Worm (Caenorhabditis elegans) whole organism, L1 larva: ENCODE results near the gene nas-22.

ENCODE experiments used
- C04F5.9 ChIP-seq: sonication (generic microtip); optimal IDR thresholded peaks from 2 replicates; lab custom pipeline; 2016; ENCODE audit warnings: missing genetic modification characterization, missing compliant biosample characterization
- ama-1 ChIP-seq: fragments of 150-350 bp; optimal IDR thresholded peaks from 2 replicates; lab custom pipeline; 2014
- blmp-1 ChIP-seq: fragments of 150-350 bp; optimal IDR thresholded peaks from 2 replicates; lab custom pipeline; 2014; ENCODE audit warnings: missing biosample characterization, missing genetic modification characterization
- ceh-63 ChIP-seq: fragments of 200-800 bp; sonication (Bioruptor generic); optimal IDR thresholded peaks from 2 replicates; lab custom pipeline; 2018; ENCODE audit warnings: mild to moderate bottlenecking, missing genetic modification characterization, missing compliant biosample characterization
- ceh-8 ChIP-seq: fragments of 200-800 bp; sonication (Bioruptor generic); optimal IDR thresholded peaks from 2 replicates; lab custom pipeline; 2018; ENCODE audit warnings: mild to moderate bottlenecking, missing genetic modification characterization, moderate library complexity, missing compliant biosample characterization
- ceh-82 ChIP-seq, 3 experiments: fragments of 150-350 bp in 1 of 3; sonication (generic microtip) in 2 of 3; optimal IDR thresholded peaks; 2 replicates each; lab custom pipeline; 2014 to 2017; ENCODE audit warnings: missing biosample characterization in 3 of 3, missing genetic modification characterization in 3 of 3
- ceh-88 ChIP-seq: fragments of 200-800 bp; sonication (Bioruptor generic); IDR thresholded peaks from 2 replicates; pipeline ENCODE4 v1.3.6; 2022; ENCODE audit warnings: missing genetic modification characterization, missing compliant biosample characterization
- ceh-90 ChIP-seq: sonication (generic microtip); optimal IDR thresholded peaks from 2 replicates; lab custom pipeline; 2016; ENCODE audit warnings: missing genetic modification characterization, missing compliant biosample characterization
- egl-13 ChIP-seq: sonication (generic microtip); optimal IDR thresholded peaks from 2 replicates; lab custom pipeline; 2016; ENCODE audit warnings: missing genotype, missing genetic modification reagents, missing genetic modification characterization, missing compliant biosample characterization
- ets-5 ChIP-seq: fragments of 200-800 bp; sonication (Bioruptor generic); IDR thresholded peaks from 2 replicates; pipeline ENCODE4 v1.3.6; 2022; ENCODE audit warnings: missing genetic modification characterization, missing compliant biosample characterization
- fkh-4 ChIP-seq: sonication (generic microtip); optimal IDR thresholded peaks from 2 replicates; lab custom pipeline; 2016; ENCODE audit warnings: missing compliant biosample characterization, missing genetic modification characterization, borderline replicate concordance
- fkh-8 ChIP-seq: sonication (generic microtip); optimal IDR thresholded peaks from 2 replicates; lab custom pipeline; 2016; ENCODE audit warnings: mild to moderate bottlenecking, missing genetic modification characterization, missing compliant biosample characterization
- fos-1 ChIP-seq: fragments of 150-350 bp; optimal IDR thresholded peaks from 2 replicates; lab custom pipeline; 2014; ENCODE audit warnings: missing biosample characterization, missing genetic modification characterization
- hlh-4 ChIP-seq: sonication (generic microtip); optimal IDR thresholded peaks from 2 replicates; lab custom pipeline; 2016; ENCODE audit warnings: mild to moderate bottlenecking, missing genetic modification characterization, missing compliant biosample characterization
- hpl-2 ChIP-seq: fragments of 150-350 bp; optimal IDR thresholded peaks from 2 replicates; lab custom pipeline; 2014; ENCODE audit warnings: missing biosample characterization, missing genetic modification reagents, missing genetic modification characterization
- jun-1 ChIP-seq: fragments of 150-350 bp; optimal IDR thresholded peaks from 2 replicates; lab custom pipeline; 2014; ENCODE audit warnings: missing biosample characterization, missing genetic modification reagents, missing genetic modification characterization
- lin-13 ChIP-seq: fragments of 150-350 bp; optimal IDR thresholded peaks from 2 replicates; lab custom pipeline; 2014; ENCODE audit warnings: missing biosample characterization, missing genetic modification reagents, missing genetic modification characterization
- lin-35 ChIP-seq, 2 experiments: fragments of 150-350 bp; optimal IDR thresholded peaks; 2 replicates each; lab custom pipeline; 2014; ENCODE audit warnings: missing biosample characterization in 2 of 2, missing genetic modification characterization in 2 of 2, missing genetic modification reagents in 2 of 2
- lin-39 ChIP-seq: fragments of 150-350 bp; optimal IDR thresholded peaks from 2 replicates; lab custom pipeline; 2014; ENCODE audit warnings: missing biosample characterization, missing genetic modification reagents, missing genetic modification characterization
- lsy-2 ChIP-seq, 2 experiments: fragments of 150-350 bp; optimal IDR thresholded peaks; 2 replicates each; lab custom pipeline; 2014; ENCODE audit warnings: missing biosample characterization in 2 of 2, missing genetic modification characterization in 2 of 2
- mab-9 ChIP-seq: fragments of 200-800 bp; sonication (Bioruptor generic); IDR thresholded peaks from 2 replicates; pipeline ENCODE4 v1.3.6; 2022; ENCODE audit warnings: missing genetic modification reagents, missing genetic modification characterization, missing compliant biosample characterization
- mdl-1 ChIP-seq, 2 experiments: fragments of 150-350 bp; optimal IDR thresholded peaks; 2 replicates each; lab custom pipeline; 2014 to 2017; ENCODE audit warnings: missing biosample characterization in 2 of 2, missing genetic modification characterization in 2 of 2, inconsistent platforms in 1 of 2
- mef-2 ChIP-seq: fragments of 150-350 bp; optimal IDR thresholded peaks from 2 replicates; lab custom pipeline; 2014; ENCODE audit warnings: missing biosample characterization, missing genetic modification characterization
- mep-1 ChIP-seq: fragments of 150-350 bp; optimal IDR thresholded peaks from 2 replicates; lab custom pipeline; 2014; ENCODE audit warnings: missing biosample characterization, missing genetic modification characterization
- nhr-12 ChIP-seq: sonication (generic microtip); optimal IDR thresholded peaks from 2 replicates; lab custom pipeline; 2017; ENCODE audit warnings: missing biosample characterization, missing genetic modification characterization
- nhr-20 ChIP-seq: sonication (generic microtip); optimal IDR thresholded peaks from 2 replicates; lab custom pipeline; 2016; ENCODE audit warnings: mild to moderate bottlenecking, missing genetic modification characterization, missing compliant biosample characterization
- nhr-237 ChIP-seq: fragments of 150-350 bp; optimal IDR thresholded peaks from 2 replicates; lab custom pipeline; 2014; ENCODE audit warnings: missing biosample characterization, missing genetic modification characterization
- nhr-47 ChIP-seq: sonication (generic microtip); optimal IDR thresholded peaks from 2 replicates; lab custom pipeline; 2016; ENCODE audit warnings: mild to moderate bottlenecking, missing genetic modification characterization, moderate library complexity, missing compliant biosample characterization
- nhr-76 ChIP-seq: sonication (generic microtip); optimal IDR thresholded peaks from 2 replicates; lab custom pipeline; 2017; ENCODE audit warnings: missing biosample characterization, missing genetic modification characterization
- nhr-84 ChIP-seq: sonication (generic microtip); optimal IDR thresholded peaks from 2 replicates; lab custom pipeline; 2017; ENCODE audit warnings: missing biosample characterization, missing genetic modification characterization
- pax-3 ChIP-seq: fragments of 200-800 bp; sonication (Bioruptor generic); optimal IDR thresholded peaks from 2 replicates; lab custom pipeline; 2018; ENCODE audit warnings: mild to moderate bottlenecking, missing genetic modification characterization, moderate library complexity, missing compliant biosample characterization
- pqm-1 ChIP-seq: sonication (generic microtip); optimal IDR thresholded peaks from 3 replicates; lab custom pipeline; 2017; ENCODE audit warnings: missing biosample characterization, missing genetic modification characterization
- rnt-1 ChIP-seq: sonication (generic microtip); optimal IDR thresholded peaks from 2 replicates; lab custom pipeline; 2016; ENCODE audit warnings: mild to moderate bottlenecking, missing genetic modification characterization, moderate library complexity, missing compliant biosample characterization
- snu-23 ChIP-seq: sonication (generic microtip); optimal IDR thresholded peaks from 2 replicates; lab custom pipeline; 2016; ENCODE audit warnings: missing genetic modification characterization, missing compliant biosample characterization
- sptf-1 ChIP-seq: fragments of 150-350 bp; optimal IDR thresholded peaks from 2 replicates; lab custom pipeline; 2014; ENCODE audit warnings: missing biosample characterization, missing genetic modification characterization
- sup-37 ChIP-seq: fragments of 200-800 bp; sonication (Bioruptor generic); optimal IDR thresholded peaks from 2 replicates; lab custom pipeline; 2018; ENCODE audit warnings: mild to moderate bottlenecking, missing genetic modification characterization, missing compliant biosample characterization
- swsn-7 ChIP-seq: sonication (generic microtip); optimal IDR thresholded peaks from 2 replicates; lab custom pipeline; 2016; ENCODE audit warnings: missing genetic modification characterization, missing compliant biosample characterization
- tbx-2 ChIP-seq: sonication (generic microtip); optimal IDR thresholded peaks from 2 replicates; lab custom pipeline; 2016; ENCODE audit warnings: missing genetic modification characterization, missing compliant biosample characterization
- unc-130 ChIP-seq: fragments of 150-350 bp; optimal IDR thresholded peaks from 2 replicates; lab custom pipeline; 2017; ENCODE audit warnings: missing biosample characterization, missing genetic modification characterization, inconsistent platforms
- unc-30 ChIP-seq: sonication (generic microtip); optimal IDR thresholded peaks from 2 replicates; lab custom pipeline; 2017; ENCODE audit warnings: missing biosample characterization, missing genetic modification characterization
- unc-98 ChIP-seq: fragments of 200-800 bp; sonication (Bioruptor generic); IDR thresholded peaks from 2 replicates; pipeline ENCODE4 v1.3.6; 2022; ENCODE audit warnings: missing genetic modification characterization, missing compliant biosample characterization
- zip-4 ChIP-seq: fragments of 200-800 bp; sonication (Bioruptor generic); optimal IDR thresholded peaks from 2 replicates; lab custom pipeline; 2018; ENCODE audit warnings: mild to moderate bottlenecking, missing genetic modification characterization, moderate library complexity, missing compliant biosample characterization

The nas-22 gene

DNA sequence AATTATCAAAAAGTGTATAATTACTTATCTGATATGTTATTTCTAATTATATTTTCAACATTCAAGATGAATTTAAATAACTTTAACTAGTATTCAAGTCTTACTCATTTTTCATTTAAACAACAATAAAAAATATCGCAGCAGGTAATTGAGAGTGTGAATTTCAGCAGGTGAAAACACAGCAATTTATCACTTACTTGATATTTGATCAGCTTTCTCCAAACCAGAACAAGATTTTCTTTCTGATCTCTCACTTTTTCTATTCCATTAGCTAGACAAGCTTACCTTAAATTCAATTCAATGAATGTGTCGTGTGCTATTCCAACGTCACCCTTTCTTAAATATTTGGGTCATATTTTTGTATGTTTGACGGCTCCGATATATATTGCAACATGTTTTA lies 11.1 kb downstream of the nas-22 start, which contains the start of gene srh-1:
srh-1 (plus strand) TSS at position 301 of the 400 bp plus-strand sequence.
- no peak for TF ChIP-seq egl-13 (tag; lab: Kevin White, UChicago)
- TF ChIP-seq lin-39: no peak
- no peak for TF ChIP-seq mep-1 (tag; lab: Kevin White, UChicago)
- TF ChIP-seq ceh-63 (GFP tag; lab: Kevin White, UChicago): no peak
- TF ChIP-seq mab-9 (GFP tag; lab: Robert Waterston, UW): no peak
- no peak for TF ChIP-seq fos-1 (tag; lab: Kevin White, UChicago)
- no peak for TF ChIP-seq snu-23
- TF ChIP-seq tbx-2 (tag; lab: Kevin White, UChicago): no peak
- TF ChIP-seq nhr-237: no peak
- no peak for TF ChIP-seq lsy-2 (tag; optimal IDR thresholded peaks at IDR 0.05; lab: Kevin White, UChicago)
- no peak for TF ChIP-seq jun-1 (tag; lab: Kevin White, UChicago)
- TF ChIP-seq ceh-90 (tag; lab: Kevin White, UChicago): no peak
- no peak for TF ChIP-seq hlh-4 (tag; lab: Kevin White, UChicago)
- TF ChIP-seq nhr-12 (tag; lab: Kevin White, UChicago): no peak
- TF ChIP-seq swsn-7: no peak
- no peak for TF ChIP-seq lin-13 (GFP tag; lab: Kevin White, UChicago)

DNA sequence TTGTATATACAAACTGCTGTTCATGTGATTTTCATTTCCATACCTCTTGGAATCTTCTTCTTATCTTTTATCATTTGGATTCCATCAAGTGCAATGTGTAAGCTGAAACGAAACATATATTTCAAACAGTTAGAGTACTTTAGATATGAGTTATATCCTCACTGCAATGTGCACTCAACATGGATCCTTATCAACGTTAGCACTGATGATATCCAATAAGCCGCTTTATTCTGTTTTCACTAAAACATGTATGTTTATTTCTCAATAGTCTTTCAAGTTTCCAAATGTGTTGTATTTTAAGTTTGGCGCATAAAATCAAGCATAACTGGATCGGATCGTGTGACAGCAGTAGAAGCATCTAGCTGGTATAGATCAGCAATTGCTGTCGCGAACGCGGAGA lies 12.2 kb downstream of the nas-22 start, which contains the start of gene T11F9.10:
T11F9.10 (plus strand) TSS at position 301 of the 400 bp plus-strand sequence.
- TF ChIP-seq sup-37 (GFP tag; lab: Kevin White, UChicago) (no peak), C04F5.9 (tag; lab: Kevin White, UChicago) (no peak), zip-4 (GFP tag; lab: Kevin White, UChicago) (no peak), nhr-20 (tag; lab: Kevin White, UChicago) (no peak), pax-3 (tag; lab: Kevin White, UChicago) (no peak), fkh-8 (tag; lab: Kevin White, UChicago) (no peak), mef-2 (tag; lab: Kevin White, UChicago) (no peak), unc-98 (GFP tag; lab: Robert Waterston, UW) (no peak)

DNA sequence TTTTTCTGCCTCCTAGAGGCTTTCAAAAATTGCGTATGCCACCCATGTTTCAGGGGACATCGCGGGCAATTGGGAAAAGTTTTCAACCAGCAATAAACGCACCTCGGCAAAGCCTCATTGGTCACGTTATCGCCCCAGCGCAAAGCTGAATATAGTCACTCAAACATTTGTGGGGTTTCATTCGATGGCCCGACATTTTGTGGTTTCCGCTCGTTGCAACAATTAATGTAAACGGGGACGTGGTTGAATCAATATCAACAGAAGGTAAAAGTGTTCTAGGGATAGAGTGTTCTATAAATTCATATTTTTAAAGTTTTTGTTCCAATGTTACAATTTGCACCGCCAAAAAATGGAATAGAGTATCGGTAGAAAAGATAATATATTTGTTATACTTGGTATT lies 13.8 kb downstream of the nas-22 start:
- no peak for TF ChIP-seq mep-1 (tag; lab: Kevin White, UChicago)
- no peak for TF ChIP-seq ceh-8 (GFP tag; lab: Kevin White, UChicago)
- no peak for TF ChIP-seq unc-130 (tag; lab: Kevin White, UChicago)
- no peak for TF ChIP-seq rnt-1 (tag; lab: Kevin White, UChicago)
- TF ChIP-seq nhr-76 (tag; lab: Kevin White, UChicago): no peak
- TF ChIP-seq pqm-1 (tag; lab: Kevin White, UChicago): no peak
- TF ChIP-seq ceh-82 (tag; optimal IDR thresholded peaks at IDR 0.05; lab: Kevin White, UChicago): no peak
- TF ChIP-seq blmp-1 (tag; lab: Kevin White, UChicago): no peak
- no peak for TF ChIP-seq lin-35 (GFP tag; optimal IDR thresholded peaks at IDR 0.05; lab: Kevin White, UChicago)
- no peak for TF ChIP-seq nhr-84 (tag; lab: Kevin White, UChicago)
- TF ChIP-seq sptf-1: no peak
- no peak for TF ChIP-seq unc-98 (GFP tag; lab: Robert Waterston, UW)

DNA sequence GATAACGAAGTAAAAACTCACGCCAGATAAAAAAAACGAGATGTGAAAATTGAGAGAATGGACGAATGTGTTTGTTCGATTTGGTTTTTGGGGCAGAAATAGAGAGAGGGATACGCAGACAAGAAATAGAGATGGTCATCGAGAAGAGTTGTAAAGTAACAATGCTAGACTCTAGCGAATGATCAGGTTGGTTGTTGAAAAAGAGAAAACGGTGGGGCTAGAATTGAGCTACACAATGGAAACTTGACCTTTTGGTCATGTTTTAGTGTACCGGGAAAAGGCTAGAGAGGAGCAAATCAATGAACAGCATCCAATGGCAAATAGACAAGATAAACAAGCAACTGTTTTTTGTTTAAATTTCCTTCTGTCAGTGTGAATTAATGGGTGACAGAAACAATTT lies 15.9 kb downstream of the nas-22 start, which contains the start of gene dhs-19:
dhs-19 (minus strand) TSS at position 101 of the 400 bp plus-strand sequence.
- TF ChIP-seq nhr-20 (tag; lab: Kevin White, UChicago): peak; percentile 21
- TF ChIP-seq ceh-88: no peak
- peak; percentile 18 for TF ChIP-seq blmp-1 (tag; lab: Kevin White, UChicago)
- peak; percentile 20 for TF ChIP-seq rnt-1 (tag; lab: Kevin White, UChicago)

DNA sequence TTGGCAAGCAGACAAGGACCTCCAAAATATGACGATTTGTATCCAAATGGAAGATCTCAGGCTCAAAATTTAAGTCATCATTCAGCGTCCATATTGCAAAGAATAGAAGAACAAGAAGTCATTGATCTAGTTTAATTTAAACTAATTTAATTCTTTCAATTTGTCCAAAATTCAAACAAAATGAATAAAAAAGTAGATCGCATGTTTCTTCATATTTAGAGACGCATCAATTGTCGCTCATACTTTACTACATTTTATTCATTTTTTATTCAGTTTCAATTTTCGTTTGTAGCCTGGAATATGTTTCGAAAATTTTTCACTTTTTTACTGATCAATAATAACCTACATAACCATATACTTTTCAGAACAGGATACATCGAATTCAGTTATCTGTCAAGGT lies 18.0 kb downstream of the nas-22 start, which contains the start of gene T11F9.21:
T11F9.21 (plus strand) TSS at position 301 of the 400 bp plus-strand sequence.
- no peak for TF ChIP-seq hpl-2 (GFP tag; lab: Kevin White, UChicago)
- no peak for TF ChIP-seq unc-30
- no peak for TF ChIP-seq jun-1 (tag; lab: Kevin White, UChicago)
- TF ChIP-seq mdl-1 (tag; optimal IDR thresholded peaks at IDR 0.05; lab: Kevin White, UChicago): no peak
- TF ChIP-seq ets-5 (GFP tag; lab: Robert Waterston, UW): no peak
- no peak for TF ChIP-seq fkh-4 (tag; lab: Kevin White, UChicago)
- TF ChIP-seq ceh-90 (tag; lab: Kevin White, UChicago): no peak
- TF ChIP-seq ama-1 (lab: Kevin White, UChicago): no peak
- TF ChIP-seq nhr-20 (tag; lab: Kevin White, UChicago): no peak
- TF ChIP-seq nhr-12 (tag; lab: Kevin White, UChicago): no peak
- no peak for TF ChIP-seq nhr-47
